Worm (Caenorhabditis elegans) whole organism, young adult: ENCODE results near the gene F15E6.9.

Source experiments
- F37B4.10 ChIP-seq: fragments of 200-800 bp; sonication (Bioruptor generic); IDR thresholded peaks from 2 replicates; pipeline ENCODE4 v1.3.6; 2022; ENCODE audit warnings: missing genetic modification characterization, missing compliant biosample characterization
- K12H6.12 ChIP-seq: fragments of 200-800 bp; sonication (Bioruptor generic); optimal IDR thresholded peaks from 2 replicates; lab custom pipeline; 2018; ENCODE audit warnings: mild to moderate bottlenecking, missing genetic modification characterization, missing compliant biosample characterization
- gei-17 ChIP-seq: fragments of 200-800 bp; sonication (Bioruptor generic); optimal IDR thresholded peaks from 2 replicates; lab custom pipeline; 2018; ENCODE audit warnings: mild to moderate bottlenecking, missing genetic modification characterization, missing compliant biosample characterization
- hmg-20 ChIP-seq: fragments of 200-800 bp; sonication (Bioruptor generic); IDR thresholded peaks from 2 replicates; pipeline ENCODE4 v1.3.6; 2022; ENCODE audit warnings: missing genetic modification reagents, missing genetic modification characterization, missing compliant biosample characterization
- madf-10 ChIP-seq: sonication (generic microtip); optimal IDR thresholded peaks from 2 replicates; lab custom pipeline; 2016; ENCODE audit warnings: mild to moderate bottlenecking, missing genetic modification characterization, missing compliant biosample characterization
- nhr-120 ChIP-seq: fragments of 200-800 bp; sonication (Bioruptor generic); IDR thresholded peaks from 2 replicates; pipeline ENCODE4 v1.3.6; 2022; ENCODE audit warnings: missing genetic modification characterization, missing compliant biosample characterization
- ztf-22 ChIP-seq: fragments of 200-800 bp; sonication (Bioruptor generic); optimal IDR thresholded peaks from 2 replicates; lab custom pipeline; 2018; ENCODE audit warnings: mild to moderate bottlenecking, missing genetic modification characterization, moderate library complexity, missing compliant biosample characterization

DNA sequence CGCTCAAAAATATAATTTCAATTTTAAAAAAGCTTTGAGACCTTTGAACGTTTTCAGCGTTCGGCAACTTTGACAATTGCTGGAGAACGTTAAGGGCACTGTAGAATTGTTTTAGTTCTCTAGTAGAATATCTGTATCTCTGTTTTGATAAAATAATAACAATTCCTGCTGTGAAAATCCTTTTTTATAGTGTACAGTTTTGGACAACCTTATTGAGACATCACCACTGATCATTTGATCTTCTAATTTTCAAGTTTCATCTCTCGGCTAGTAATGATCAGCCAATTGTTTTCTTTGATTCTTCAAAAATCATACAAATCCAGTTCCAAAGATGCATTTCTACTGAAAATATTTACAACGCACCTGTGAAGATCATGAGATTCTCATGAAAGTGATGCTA, 6.3 kb downstream of the F15E6.9 start, which contains the start of gene F15E6.10:
- TF ChIP-seq gei-17 = no peak
- no peak for TF ChIP-seq F37B4.10 (GFP tag; lab: Robert Waterston, UW)
- TF ChIP-seq hmg-20 (GFP tag; lab: Robert Waterston, UW) = no peak
- TF ChIP-seq nhr-120 (GFP tag; lab: Robert Waterston, UW) = no peak
- no peak for TF ChIP-seq madf-10
- no peak for TF ChIP-seq ztf-22 (GFP tag; lab: Kevin White, UChicago)
- no peak for TF ChIP-seq K12H6.12 (tag; lab: Kevin White, UChicago)
